Worm (Caenorhabditis elegans) whole organism, young adult: Measurements from ENCODE around the gene glb-30.

ENCODE experiments used
- B0035.1 ChIP-seq: sonication (generic microtip); optimal IDR thresholded peaks from 2 replicates; lab custom pipeline; 2016; ENCODE audit warnings: missing genetic modification characterization, mild to moderate bottlenecking, missing compliant biosample characterization, missing genotype, missing genetic modification reagents
- B0261.1 ChIP-seq: sonication (generic microtip); optimal IDR thresholded peaks from 2 replicates; lab custom pipeline; 2016; ENCODE audit warnings: mild to moderate bottlenecking, missing genetic modification characterization, moderate library complexity, missing compliant biosample characterization
- C06A6.2 ChIP-seq: fragments of 200-800 bp; sonication (Bioruptor generic); conservative IDR thresholded peaks from 2 replicates; pipeline ENCODE4 v1.3.6; 2022; ENCODE audit warnings: missing genetic modification characterization, missing compliant biosample characterization
- F33H1.4 ChIP-seq: fragments of 200-800 bp; sonication (Bioruptor generic); IDR thresholded peaks from 2 replicates; pipeline ENCODE4 v1.3.6; 2022; ENCODE audit warnings: missing genetic modification reagents, missing genetic modification characterization, missing compliant biosample characterization
- F37B4.10 ChIP-seq: fragments of 200-800 bp; sonication (Bioruptor generic); IDR thresholded peaks from 2 replicates; pipeline ENCODE4 v1.3.6; 2022; ENCODE audit warnings: missing genetic modification characterization, missing compliant biosample characterization
- F49E8.2 ChIP-seq: sonication (generic microtip); optimal IDR thresholded peaks from 3 replicates; lab custom pipeline; 2017; ENCODE audit warnings: missing genetic modification characterization, mild to moderate bottlenecking, missing compliant biosample characterization, antibody characterized with exemption, moderate library complexity; ENCODE audit not compliant: insufficient read depth
- F55B11.4 ChIP-seq: sonication (generic microtip); optimal IDR thresholded peaks from 2 replicates; lab custom pipeline; 2016; ENCODE audit warnings: missing compliant biosample characterization, missing genetic modification characterization, borderline replicate concordance; ENCODE audit not compliant: insufficient read depth
- F57A8.1 ChIP-seq: fragments of 200-800 bp; sonication (Bioruptor generic); optimal IDR thresholded peaks from 2 replicates; lab custom pipeline; 2018; ENCODE audit warnings: mild to moderate bottlenecking, missing genetic modification characterization, moderate library complexity, missing compliant biosample characterization
- F57C9.4 ChIP-seq: sonication (generic microtip); optimal IDR thresholded peaks from 2 replicates; lab custom pipeline; 2017; ENCODE audit warnings: mild to moderate bottlenecking, missing genetic modification characterization, missing compliant biosample characterization
- K11D2.4 ChIP-seq: fragments of 200-800 bp; sonication (Bioruptor generic); IDR thresholded peaks from 2 replicates; pipeline ENCODE4 v1.3.6; 2022; ENCODE audit warnings: missing genetic modification reagents, missing genetic modification characterization, missing compliant biosample characterization
- K12H6.12 ChIP-seq: fragments of 200-800 bp; sonication (Bioruptor generic); optimal IDR thresholded peaks from 2 replicates; lab custom pipeline; 2018; ENCODE audit warnings: mild to moderate bottlenecking, missing genetic modification characterization, missing compliant biosample characterization
- T07F8.4 ChIP-seq: sonication (generic microtip); optimal IDR thresholded peaks from 2 replicates; lab custom pipeline; 2016; ENCODE audit warnings: mild to moderate bottlenecking, missing genetic modification characterization, moderate library complexity, missing compliant biosample characterization
- T26A5.8 ChIP-seq: sonication (generic microtip); optimal IDR thresholded peaks from 2 replicates; lab custom pipeline; 2016; ENCODE audit warnings: missing genetic modification characterization, missing compliant biosample characterization
- Y53G8AR.9 ChIP-seq: fragments of 200-800 bp; sonication (Bioruptor generic); conservative IDR thresholded peaks from 2 replicates; pipeline ENCODE4 v1.3.6; 2022; ENCODE audit warnings: missing genetic modification reagents, missing genetic modification characterization, missing compliant biosample characterization
- Y79H2A.3 ChIP-seq: fragments of 200-800 bp; sonication (Bioruptor generic); conservative IDR thresholded peaks from 2 replicates; pipeline ENCODE4 v1.3.6; 2022; ENCODE audit warnings: missing genetic modification reagents, missing genetic modification characterization, missing compliant biosample characterization
- ZK185.1 ChIP-seq: sonication (generic microtip); optimal IDR thresholded peaks from 2 replicates; lab custom pipeline; 2016; ENCODE audit warnings: mild to moderate bottlenecking, missing genetic modification characterization, missing compliant biosample characterization; ENCODE audit not compliant: poor library complexity, severe bottlenecking
- attf-3 ChIP-seq: fragments of 200-800 bp; sonication (Bioruptor generic); conservative IDR thresholded peaks from 2 replicates; pipeline ENCODE4 v1.3.6; 2022; ENCODE audit warnings: missing genetic modification reagents, missing genetic modification characterization, missing compliant biosample characterization
- ccch-3 ChIP-seq: fragments of 200-800 bp; sonication (Bioruptor generic); optimal IDR thresholded peaks from 2 replicates; lab custom pipeline; 2018; ENCODE audit warnings: mild to moderate bottlenecking, missing genetic modification characterization, missing compliant biosample characterization
- die-1 ChIP-seq: sonication (generic microtip); optimal IDR thresholded peaks from 2 replicates; lab custom pipeline; 2016; ENCODE audit warnings: missing genotype, mild to moderate bottlenecking, missing genetic modification characterization, missing compliant biosample characterization
- dpl-1 ChIP-seq: fragments of 150-350 bp; optimal IDR thresholded peaks from 2 replicates; lab custom pipeline; 2014; ENCODE audit warnings: missing biosample characterization, missing genetic modification reagents, missing genetic modification characterization
- egrh-3 ChIP-seq: fragments of 200-800 bp; sonication (Bioruptor generic); IDR thresholded peaks from 2 replicates; pipeline ENCODE4 v1.3.6; 2022; ENCODE audit warnings: missing genetic modification reagents, missing genetic modification characterization, missing compliant biosample characterization
- fkh-3 ChIP-seq: sonication (generic microtip); optimal IDR thresholded peaks from 2 replicates; lab custom pipeline; 2016; ENCODE audit warnings: mild to moderate bottlenecking, missing genetic modification characterization, missing compliant biosample characterization
- gei-17 ChIP-seq: fragments of 200-800 bp; sonication (Bioruptor generic); optimal IDR thresholded peaks from 2 replicates; lab custom pipeline; 2018; ENCODE audit warnings: mild to moderate bottlenecking, missing genetic modification characterization, missing compliant biosample characterization
- him-1 ChIP-seq: sonication (generic microtip); optimal IDR thresholded peaks from 2 replicates; lab custom pipeline; 2016; ENCODE audit warnings: missing genotype, missing genetic modification reagents, missing genetic modification characterization, missing compliant biosample characterization
- hlh-26 ChIP-seq: fragments of 200-800 bp; sonication (Bioruptor generic); conservative IDR thresholded peaks from 2 replicates; pipeline ENCODE4 v1.3.6; 2022; ENCODE audit warnings: missing genetic modification reagents, missing genetic modification characterization, missing compliant biosample characterization
- hmg-1.2 ChIP-seq: fragments of 200-800 bp; sonication (Bioruptor generic); IDR thresholded peaks from 2 replicates; pipeline ENCODE4 v1.3.6; 2022; ENCODE audit warnings: missing genetic modification reagents, missing genetic modification characterization, missing compliant biosample characterization
- hrde-1 ChIP-seq: sonication (generic microtip); optimal IDR thresholded peaks from 2 replicates; lab custom pipeline; 2016; ENCODE audit warnings: missing genetic modification characterization, mild to moderate bottlenecking, missing compliant biosample characterization, moderate library complexity, missing genotype, missing genetic modification reagents, borderline replicate concordance
- lin-26 ChIP-seq: fragments of 200-800 bp; sonication (Bioruptor generic); IDR thresholded peaks from 2 replicates; pipeline ENCODE4 v1.3.6; 2022; ENCODE audit warnings: missing genetic modification reagents, missing genetic modification characterization, missing compliant biosample characterization
- lir-1 ChIP-seq: fragments of 200-800 bp; sonication (Bioruptor generic); conservative IDR thresholded peaks from 2 replicates; pipeline ENCODE4 v1.3.6; 2022; ENCODE audit warnings: missing genetic modification reagents, missing genetic modification characterization, missing compliant biosample characterization
- lsl-1 ChIP-seq: fragments of 200-800 bp; sonication (Bioruptor generic); optimal IDR thresholded peaks from 2 replicates; lab custom pipeline; 2018; ENCODE audit warnings: mild to moderate bottlenecking, missing genetic modification characterization, moderate library complexity, missing compliant biosample characterization
- madf-8 ChIP-seq: fragments of 200-800 bp; sonication (Bioruptor generic); conservative IDR thresholded peaks from 2 replicates; pipeline ENCODE4 v1.3.6; 2022; ENCODE audit warnings: missing genetic modification reagents, missing genetic modification characterization, missing compliant biosample characterization
- mxl-1 ChIP-seq: sonication (generic microtip); optimal IDR thresholded peaks from 2 replicates; lab custom pipeline; 2016; ENCODE audit warnings: missing genetic modification characterization, missing compliant biosample characterization
- nhr-120 ChIP-seq: fragments of 200-800 bp; sonication (Bioruptor generic); IDR thresholded peaks from 2 replicates; pipeline ENCODE4 v1.3.6; 2022; ENCODE audit warnings: missing genetic modification characterization, missing compliant biosample characterization
- nhr-179 ChIP-seq: sonication (generic microtip); optimal IDR thresholded peaks from 2 replicates; lab custom pipeline; 2016; ENCODE audit warnings: mild to moderate bottlenecking, missing genetic modification characterization, missing compliant biosample characterization
- nhr-27 ChIP-seq: fragments of 200-800 bp; sonication (Bioruptor generic); optimal IDR thresholded peaks from 2 replicates; lab custom pipeline; 2018; ENCODE audit warnings: mild to moderate bottlenecking, missing genetic modification characterization, moderate library complexity, missing compliant biosample characterization
- nhr-90 ChIP-seq: sonication (generic microtip); optimal IDR thresholded peaks from 2 replicates; lab custom pipeline; 2016; ENCODE audit warnings: missing genotype, mild to moderate bottlenecking, missing genetic modification characterization, missing compliant biosample characterization
- pha-4 ChIP-seq: fragments of 150-350 bp; sonication (generic microtip); optimal IDR thresholded peaks from 2 replicates; lab custom pipeline; 2014; ENCODE audit warnings: missing biosample characterization, missing genetic modification reagents, missing genetic modification characterization
- sea-2 ChIP-seq: fragments of 200-800 bp; sonication (Bioruptor generic); IDR thresholded peaks from 2 replicates; pipeline ENCODE4 v1.3.6; 2022; ENCODE audit warnings: missing genetic modification characterization, missing compliant biosample characterization
- snpc-3.4 ChIP-seq: sonication (generic microtip); optimal IDR thresholded peaks from 2 replicates; lab custom pipeline; 2017; ENCODE audit warnings: missing genetic modification characterization, mild to moderate bottlenecking, missing compliant biosample characterization, antibody characterized with exemption, moderate library complexity, missing genotype, missing genetic modification reagents
- sptf-2 ChIP-seq: fragments of 200-800 bp; sonication (Bioruptor generic); optimal IDR thresholded peaks from 2 replicates; lab custom pipeline; 2018; ENCODE audit warnings: mild to moderate bottlenecking, missing genetic modification characterization, missing compliant biosample characterization
- tbp1 ChIP-seq: fragments of 200-800 bp; sonication (Bioruptor generic); optimal IDR thresholded peaks from 2 replicates; lab custom pipeline; 2018; ENCODE audit warnings: mild to moderate bottlenecking, missing genetic modification characterization, missing compliant biosample characterization
- tbx-9 ChIP-seq: sonication (generic microtip); optimal IDR thresholded peaks from 2 replicates; lab custom pipeline; 2016; ENCODE audit warnings: borderline replicate concordance, missing genetic modification characterization, inconsistent platforms, missing compliant biosample characterization
- tlf-1 ChIP-seq: fragments of 200-800 bp; sonication (Bioruptor generic); optimal IDR thresholded peaks from 2 replicates; lab custom pipeline; 2018; ENCODE audit warnings: mild to moderate bottlenecking, missing genetic modification characterization, missing compliant biosample characterization
- unc-62 ChIP-seq: fragments of 150-350 bp; optimal IDR thresholded peaks from 2 replicates; lab custom pipeline; 2014; ENCODE audit warnings: missing biosample characterization, missing genetic modification reagents, missing genetic modification characterization
- ztf-25 ChIP-seq: fragments of 200-800 bp; sonication (Bioruptor generic); IDR thresholded peaks from 2 replicates; pipeline ENCODE4 v1.3.6; 2022; ENCODE audit warnings: missing genetic modification reagents, missing genetic modification characterization, missing compliant biosample characterization
- ztf-26 ChIP-seq: sonication (generic microtip); optimal IDR thresholded peaks from 2 replicates; lab custom pipeline; 2017; ENCODE audit warnings: missing genetic modification characterization, missing compliant biosample characterization
- ztf-28 ChIP-seq: fragments of 200-800 bp; sonication (Bioruptor generic); IDR thresholded peaks from 2 replicates; pipeline ENCODE4 v1.3.6; 2022; ENCODE audit warnings: missing genetic modification reagents, missing genetic modification characterization, missing compliant biosample characterization
- ztf-6 ChIP-seq: fragments of 200-800 bp; sonication (Bioruptor generic); IDR thresholded peaks from 2 replicates; pipeline ENCODE4 v1.3.6; 2022; ENCODE audit warnings: missing genetic modification reagents, missing genetic modification characterization, missing compliant biosample characterization

The glb-30 gene

DNA sequence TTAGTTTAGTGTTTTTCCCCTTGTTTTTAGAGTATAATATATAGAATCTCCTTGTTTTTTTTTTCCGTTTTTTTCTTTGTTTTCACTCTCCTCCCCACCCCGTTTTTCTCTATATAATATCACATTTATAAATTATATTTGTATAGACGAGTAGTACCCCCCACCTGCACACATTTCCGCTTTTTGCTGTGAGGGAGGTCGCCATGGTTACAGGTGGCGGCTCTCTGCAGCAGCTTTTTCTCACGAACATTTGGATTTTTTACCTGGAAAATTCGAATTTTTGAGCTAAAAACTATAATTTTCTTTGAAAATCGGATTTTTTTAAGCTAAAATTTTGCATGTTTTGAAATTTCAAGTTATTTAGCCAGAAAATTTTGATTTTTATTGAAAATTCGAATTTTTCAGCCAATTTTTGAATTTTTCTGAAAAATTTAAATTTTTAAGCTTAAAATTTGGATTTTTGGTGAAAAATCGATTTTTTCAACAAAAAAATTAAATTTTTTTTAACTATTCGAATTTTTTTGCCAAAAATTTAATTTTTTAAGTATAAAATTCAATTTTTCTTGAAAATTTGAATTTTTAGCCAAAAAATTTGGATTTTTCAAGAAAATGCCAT is 42.7 kb downstream of the glb-30 start (continued):
- TF ChIP-seq lin-26 (GFP tag; lab: Robert Waterston, UW) (peak; percentile 78), lir-1 (GFP tag; lab: Robert Waterston, UW) (no peak), K12H6.12 (tag; lab: Kevin White, UChicago) (no peak), ztf-26 (tag; lab: Kevin White, UChicago) (peak; percentile 6), dpl-1 (GFP tag; lab: Kevin White, UChicago) (no peak), egrh-3 (peak; percentile 46; the same call in 1 of the 2 replicates), hmg-1.2 (GFP tag; lab: Robert Waterston, UW) (peak; percentile 15; the same call in 1 of the 2 replicates), mxl-1 (tag; lab: Kevin White, UChicago) (no peak), ZK185.1 (tag; lab: Kevin White, UChicago) (no peak), F57A8.1 (no peak), sea-2 (GFP tag; lab: Robert Waterston, UW) (no peak), ccch-3 (GFP tag; lab: Kevin White, UChicago) (no peak), sptf-2 (GFP tag; lab: Kevin White, UChicago) (no peak), die-1 (peak; percentile 41), C06A6.2 (no peak), F49E8.2 (tag; lab: Kevin White, UChicago) (peak; percentile 74), hlh-26 (GFP tag; lab: Robert Waterston, UW) (no peak), unc-62 (no peak), ztf-25 (peak; percentile 67; the same call in 1 of the 2 replicates), nhr-120 (GFP tag; lab: Robert Waterston, UW) (0 out of 2 replicates have a peak, but pooled peaks have one; percentile 74), ztf-28 (no peak), nhr-90 (tag; lab: Kevin White, UChicago) (peak; percentile 28), Y53G8AR.9 (GFP tag; lab: Robert Waterston, UW) (peak; percentile 69; the same call in 1 of the 2 replicates), nhr-27 (no peak), tbp1 (peak; percentile 36), attf-3 (no peak), nhr-179 (no peak), Y79H2A.3 (no peak), K11D2.4 (no peak), F57C9.4 (tag; lab: Kevin White, UChicago) (peak; percentile 36), fkh-3 (tag; lab: Kevin White, UChicago) (peak; percentile 87), snpc-3.4 (tag; lab: Kevin White, UChicago) (no peak), T07F8.4 (tag; lab: Kevin White, UChicago) (peak; percentile 14), B0035.1 (tag; lab: Kevin White, UChicago) (peak; percentile 14), gei-17 (GFP tag; lab: Kevin White, UChicago) (no peak), hrde-1 (tag; lab: Kevin White, UChicago) (peak; percentile 65), F37B4.10 (GFP tag; lab: Robert Waterston, UW) (no peak), T26A5.8 (tag; lab: Kevin White, UChicago) (peak; percentile 54), F55B11.4 (no peak), B0261.1 (peak; percentile 21), him-1 (tag; lab: Kevin White, UChicago) (no peak), pha-4 (no peak), F33H1.4 (GFP tag; lab: Robert Waterston, UW) (no peak), madf-8 (no peak), tbx-9 (tag; lab: Kevin White, UChicago) (peak; percentile 80), lsl-1 (GFP tag; lab: Kevin White, UChicago) (peak; percentile 52), tlf-1 (GFP tag; lab: Kevin White, UChicago) (no peak), ztf-6 (GFP tag; lab: Robert Waterston, UW) (no peak)
